Worm (Caenorhabditis elegans) whole organism, L1 larva: ENCODE measurements around the gene F35D2.1.

Experiments
- blmp-1 ChIP-seq: fragments of 150-350 bp; optimal IDR thresholded peaks from 2 replicates; lab custom pipeline; 2014; ENCODE audit warnings: missing biosample characterization, missing genetic modification characterization
- ceh-63 ChIP-seq: fragments of 200-800 bp; sonication (Bioruptor generic); optimal IDR thresholded peaks from 2 replicates; lab custom pipeline; 2018; ENCODE audit warnings: mild to moderate bottlenecking, missing genetic modification characterization, missing compliant biosample characterization
- ceh-8 ChIP-seq: fragments of 200-800 bp; sonication (Bioruptor generic); optimal IDR thresholded peaks from 2 replicates; lab custom pipeline; 2018; ENCODE audit warnings: mild to moderate bottlenecking, missing genetic modification characterization, moderate library complexity, missing compliant biosample characterization
- ceh-88 ChIP-seq: fragments of 200-800 bp; sonication (Bioruptor generic); IDR thresholded peaks from 2 replicates; pipeline ENCODE4 v1.3.6; 2022; ENCODE audit warnings: missing genetic modification characterization, missing compliant biosample characterization
- ceh-90 ChIP-seq: sonication (generic microtip); optimal IDR thresholded peaks from 2 replicates; lab custom pipeline; 2016; ENCODE audit warnings: missing genetic modification characterization, missing compliant biosample characterization
- efl-1 ChIP-seq, 4 experiments: fragments of 150-350 bp; optimal IDR thresholded peaks in 3 of 4; peaks in 1 of 4; 1 replicate in 1 of 4; 2 replicates in 3 of 4; lab custom pipeline; 2014; ENCODE audit warnings: missing biosample characterization in 2 of 4, missing genetic modification characterization in 2 of 4, missing genetic modification reagents in 2 of 4
- efl-3 ChIP-seq: fragments of 200-800 bp; sonication (Bioruptor generic); optimal IDR thresholded peaks from 2 replicates; lab custom pipeline; 2018; ENCODE audit warnings: mild to moderate bottlenecking, missing genetic modification characterization, missing compliant biosample characterization
- elt-2 ChIP-seq: sonication (generic microtip); optimal IDR thresholded peaks from 2 replicates; lab custom pipeline; 2016; ENCODE audit warnings: missing genetic modification characterization, mild to moderate bottlenecking, inconsistent platforms, missing compliant biosample characterization, missing genetic modification reagents
- fkh-8 ChIP-seq: sonication (generic microtip); optimal IDR thresholded peaks from 2 replicates; lab custom pipeline; 2016; ENCODE audit warnings: mild to moderate bottlenecking, missing genetic modification characterization, missing compliant biosample characterization
- grh-1 ChIP-seq: fragments of 200-800 bp; sonication (Bioruptor generic); IDR thresholded peaks from 2 replicates; pipeline ENCODE4 v1.3.6; 2022; ENCODE audit warnings: missing genetic modification reagents, missing genetic modification characterization, missing compliant biosample characterization
- hlh-17 ChIP-seq: fragments of 200-800 bp; sonication (Bioruptor generic); optimal IDR thresholded peaks from 2 replicates; lab custom pipeline; 2018; ENCODE audit warnings: missing genetic modification characterization, mild to moderate bottlenecking, missing compliant biosample characterization, moderate library complexity, borderline replicate concordance
- hpl-2 ChIP-seq: fragments of 150-350 bp; optimal IDR thresholded peaks from 2 replicates; lab custom pipeline; 2014; ENCODE audit warnings: missing biosample characterization, missing genetic modification reagents, missing genetic modification characterization
- lin-35 ChIP-seq, 2 experiments: fragments of 150-350 bp; optimal IDR thresholded peaks; 2 replicates each; lab custom pipeline; 2014; ENCODE audit warnings: missing biosample characterization in 2 of 2, missing genetic modification characterization in 2 of 2, missing genetic modification reagents in 2 of 2
- lin-39 ChIP-seq: fragments of 150-350 bp; optimal IDR thresholded peaks from 2 replicates; lab custom pipeline; 2014; ENCODE audit warnings: missing biosample characterization, missing genetic modification reagents, missing genetic modification characterization
- mab-9 ChIP-seq: fragments of 200-800 bp; sonication (Bioruptor generic); IDR thresholded peaks from 2 replicates; pipeline ENCODE4 v1.3.6; 2022; ENCODE audit warnings: missing genetic modification reagents, missing genetic modification characterization, missing compliant biosample characterization
- mdl-1 ChIP-seq, 2 experiments: fragments of 150-350 bp; optimal IDR thresholded peaks; 2 replicates each; lab custom pipeline; 2014 to 2017; ENCODE audit warnings: missing biosample characterization in 2 of 2, missing genetic modification characterization in 2 of 2, inconsistent platforms in 1 of 2
- mef-2 ChIP-seq: fragments of 150-350 bp; optimal IDR thresholded peaks from 2 replicates; lab custom pipeline; 2014; ENCODE audit warnings: missing biosample characterization, missing genetic modification characterization
- mep-1 ChIP-seq: fragments of 150-350 bp; optimal IDR thresholded peaks from 2 replicates; lab custom pipeline; 2014; ENCODE audit warnings: missing biosample characterization, missing genetic modification characterization
- nhr-12 ChIP-seq: sonication (generic microtip); optimal IDR thresholded peaks from 2 replicates; lab custom pipeline; 2017; ENCODE audit warnings: missing biosample characterization, missing genetic modification characterization
- nhr-20 ChIP-seq: sonication (generic microtip); optimal IDR thresholded peaks from 2 replicates; lab custom pipeline; 2016; ENCODE audit warnings: mild to moderate bottlenecking, missing genetic modification characterization, missing compliant biosample characterization
- nhr-28 ChIP-seq: fragments of 150-350 bp; optimal IDR thresholded peaks from 2 replicates; lab custom pipeline; 2014; ENCODE audit warnings: missing biosample characterization, missing genetic modification characterization
- nhr-71 ChIP-seq: sonication (generic microtip); optimal IDR thresholded peaks from 2 replicates; lab custom pipeline; 2016; ENCODE audit warnings: mild to moderate bottlenecking, missing genetic modification characterization, moderate library complexity, missing compliant biosample characterization
- nhr-84 ChIP-seq: sonication (generic microtip); optimal IDR thresholded peaks from 2 replicates; lab custom pipeline; 2017; ENCODE audit warnings: missing biosample characterization, missing genetic modification characterization
- nhr-85 ChIP-seq: sonication (generic microtip); peaks from one replicate; lab custom pipeline; 2016; ENCODE audit warnings: missing genetic modification characterization, inconsistent platforms, missing compliant biosample characterization
- pag-3 ChIP-seq: sonication (generic microtip); optimal IDR thresholded peaks from 2 replicates; lab custom pipeline; 2017; ENCODE audit warnings: missing genetic modification characterization, mild to moderate bottlenecking, missing compliant biosample characterization, antibody characterized with exemption, borderline replicate concordance; ENCODE audit not compliant: insufficient read depth
- pqm-1 ChIP-seq: sonication (generic microtip); optimal IDR thresholded peaks from 3 replicates; lab custom pipeline; 2017; ENCODE audit warnings: missing biosample characterization, missing genetic modification characterization
- snpc-4 ChIP-seq: fragments of 150-350 bp; optimal IDR thresholded peaks from 2 replicates; lab custom pipeline; 2014; ENCODE audit warnings: missing biosample characterization, missing genetic modification characterization
- snu-23 ChIP-seq: sonication (generic microtip); optimal IDR thresholded peaks from 2 replicates; lab custom pipeline; 2016; ENCODE audit warnings: missing genetic modification characterization, missing compliant biosample characterization
- sox-4 ChIP-seq: sonication (generic microtip); optimal IDR thresholded peaks from 2 replicates; lab custom pipeline; 2016; ENCODE audit warnings: missing genetic modification characterization, missing compliant biosample characterization
- swsn-7 ChIP-seq: sonication (generic microtip); optimal IDR thresholded peaks from 2 replicates; lab custom pipeline; 2016; ENCODE audit warnings: missing genetic modification characterization, missing compliant biosample characterization
- tbx-2 ChIP-seq: sonication (generic microtip); optimal IDR thresholded peaks from 2 replicates; lab custom pipeline; 2016; ENCODE audit warnings: missing genetic modification characterization, missing compliant biosample characterization
- tlp-1 ChIP-seq: fragments of 150-350 bp; optimal IDR thresholded peaks from 2 replicates; lab custom pipeline; 2014; ENCODE audit warnings: missing biosample characterization, missing genetic modification characterization
- unc-130 ChIP-seq: fragments of 150-350 bp; optimal IDR thresholded peaks from 2 replicates; lab custom pipeline; 2017; ENCODE audit warnings: missing biosample characterization, missing genetic modification characterization, inconsistent platforms
- unc-62 ChIP-seq: fragments of 150-350 bp; optimal IDR thresholded peaks from 2 replicates; lab custom pipeline; 2014; ENCODE audit warnings: missing biosample characterization, missing genetic modification reagents, missing genetic modification characterization
- unc-86 ChIP-seq: sonication (generic microtip); optimal IDR thresholded peaks from 2 replicates; lab custom pipeline; 2016; ENCODE audit warnings: missing genetic modification characterization, missing compliant biosample characterization
- unc-98 ChIP-seq: fragments of 200-800 bp; sonication (Bioruptor generic); IDR thresholded peaks from 2 replicates; pipeline ENCODE4 v1.3.6; 2022; ENCODE audit warnings: missing genetic modification characterization, missing compliant biosample characterization
- vab-15 ChIP-seq: sonication (generic microtip); optimal IDR thresholded peaks from 2 replicates; lab custom pipeline; 2017; ENCODE audit warnings: missing genotype, mild to moderate bottlenecking, missing genetic modification characterization, missing compliant biosample characterization
- xbp-1 ChIP-seq: sonication (generic microtip); optimal IDR thresholded peaks from 2 replicates; lab custom pipeline; 2016; ENCODE audit warnings: missing genetic modification characterization, missing compliant biosample characterization
- zip-4 ChIP-seq: fragments of 200-800 bp; sonication (Bioruptor generic); optimal IDR thresholded peaks from 2 replicates; lab custom pipeline; 2018; ENCODE audit warnings: mild to moderate bottlenecking, missing genetic modification characterization, moderate library complexity, missing compliant biosample characterization
- ztf-4 ChIP-seq: fragments of 150-350 bp; optimal IDR thresholded peaks from 2 replicates; lab custom pipeline; 2014; ENCODE audit warnings: missing biosample characterization, missing genetic modification characterization

The F35D2.1 gene

ce11 chrII:7537603-7538230 is 38.0 kb upstream of the F35D2.1 start, which contains the start of gene nfi-1 (continued):
- TF ChIP-seq mdl-1 (tag; optimal IDR thresholded peaks at IDR 0.05; lab: Kevin White, UChicago) (no peak), lin-39 (tag; lab: Kevin White, UChicago) (no peak), ceh-88 (GFP tag; lab: Robert Waterston, UW) (no peak), ceh-63 (GFP tag; lab: Kevin White, UChicago) (no peak), fkh-8 (tag; lab: Kevin White, UChicago) (no peak), snpc-4 (tag; lab: Kevin White, UChicago) (peak; percentile 8), unc-98 (no peak), xbp-1 (tag; lab: Kevin White, UChicago) (peak; percentile 53), swsn-7 (peak; percentile 17), nhr-20 (peak; percentile 58), zip-4 (GFP tag; lab: Kevin White, UChicago) (no peak), mef-2 (tag; lab: Kevin White, UChicago) (no peak), nhr-28 (tag; lab: Kevin White, UChicago) (no peak), nhr-85 (peak; percentile 13), efl-3 (GFP tag; lab: Kevin White, UChicago) (no peak), lin-35 (GFP tag; optimal IDR thresholded peaks at IDR 0.05; lab: Kevin White, UChicago) (peak; percentile 74 to 88), tlp-1 (tag; lab: Kevin White, UChicago) (no peak), efl-1 (optimal IDR thresholded peaks at IDR 0.05; lab: Kevin White, UChicago) (peak; percentile 44 to 80), efl-1 (GFP tag; optimal IDR thresholded peaks at IDR 0.05 in 1 of 2; lab: Kevin White, UChicago) (peak; percentile 82 to 97), ceh-90 (tag; lab: Kevin White, UChicago) (no peak), tbx-2 (peak; percentile 53), pag-3 (tag; lab: Kevin White, UChicago) (no peak), vab-15 (tag; lab: Kevin White, UChicago) (peak; percentile 18), snu-23 (peak; percentile 60), grh-1 (no peak), hlh-17 (GFP tag; lab: Kevin White, UChicago) (no peak), mab-9 (GFP tag; lab: Robert Waterston, UW) (no peak), ceh-8 (GFP tag; lab: Kevin White, UChicago) (no peak), elt-2 (no peak), pqm-1 (tag; lab: Kevin White, UChicago) (no peak), sox-4 (tag; lab: Kevin White, UChicago) (no peak), ztf-4 (no peak), unc-130 (tag; lab: Kevin White, UChicago) (peak; percentile 55), nhr-12 (tag; lab: Kevin White, UChicago) (no peak), nhr-84 (tag; lab: Kevin White, UChicago) (no peak), unc-86 (tag; lab: Kevin White, UChicago) (no peak), nhr-71 (tag; lab: Kevin White, UChicago) (peak; percentile 62), unc-62 (no peak), mep-1 (tag; lab: Kevin White, UChicago) (peak; percentile 56), hpl-2 (GFP tag; lab: Kevin White, UChicago) (no peak)

- TF ChIP-seq blmp-1 (tag; lab: Kevin White, UChicago) (peak; percentile 58), mab-9 (GFP tag; lab: Robert Waterston, UW) (no peak)
- TF ChIP-seq, all 84 proteins: peak for 1
These were observed 32.8 kb upstream of the F35D2.1 start for ce11 chrII:7542952-7543351.
